Worm (Caenorhabditis elegans): Measurements from ENCODE around the gene nhr-222.

ce11 chrV:3578813-3579212, 35.6 kb upstream of the nhr-222 start, which contains the start of gene pygl-1:
- TF ChIP-seq tab-1 (GFP tag; IDR thresholded peaks at IDR 0.05) = no peak
- no peak for TF ChIP-seq T22C8.4 (GFP tag; IDR thresholded peaks at IDR 0.05)
